Worm (Caenorhabditis elegans) whole organism, L1 larva: ENCODE data around the gene wht-4.

Experiments
- ama-1 ChIP-seq: fragments of 150-350 bp; optimal IDR thresholded peaks from 2 replicates; lab custom pipeline; 2014
- efl-1 ChIP-seq, 4 experiments: fragments of 150-350 bp; optimal IDR thresholded peaks in 3 of 4; peaks in 1 of 4; 1 replicate in 1 of 4; 2 replicates in 3 of 4; lab custom pipeline; 2014; ENCODE audit warnings: missing biosample characterization in 2 of 4, missing genetic modification characterization in 2 of 4, missing genetic modification reagents in 2 of 4
- egl-27 ChIP-seq, 2 experiments: fragments of 150-350 bp in 1 of 2; sonication (generic microtip); optimal IDR thresholded peaks; 3 replicates each; lab custom pipeline; 2017 to 2018; ENCODE audit warnings: missing biosample characterization in 2 of 2, missing genetic modification characterization in 2 of 2, missing genetic modification reagents in 2 of 2
- mdl-1 ChIP-seq, 2 experiments: fragments of 150-350 bp; optimal IDR thresholded peaks; 2 replicates each; lab custom pipeline; 2014 to 2017; ENCODE audit warnings: missing biosample characterization in 2 of 2, missing genetic modification characterization in 2 of 2, inconsistent platforms in 1 of 2
- mef-2 ChIP-seq: fragments of 150-350 bp; optimal IDR thresholded peaks from 2 replicates; lab custom pipeline; 2014; ENCODE audit warnings: missing biosample characterization, missing genetic modification characterization
- mep-1 ChIP-seq: fragments of 150-350 bp; optimal IDR thresholded peaks from 2 replicates; lab custom pipeline; 2014; ENCODE audit warnings: missing biosample characterization, missing genetic modification characterization
- nhr-28 ChIP-seq: fragments of 150-350 bp; optimal IDR thresholded peaks from 2 replicates; lab custom pipeline; 2014; ENCODE audit warnings: missing biosample characterization, missing genetic modification characterization
- snpc-4 ChIP-seq: fragments of 150-350 bp; optimal IDR thresholded peaks from 2 replicates; lab custom pipeline; 2014; ENCODE audit warnings: missing biosample characterization, missing genetic modification characterization

ce11 chrII:3277686-3278085, 1.0 kb upstream of the wht-4 start, which contains the start of gene F02E11.4:
- TF ChIP-seq mep-1 = no peak
- no peak for TF ChIP-seq snpc-4
- no peak for TF ChIP-seq mef-2 (tag; lab: Kevin White, UChicago)
- no peak for TF ChIP-seq efl-1 (optimal IDR thresholded peaks at IDR 0.05; lab: Kevin White, UChicago)
- TF ChIP-seq efl-1 (GFP tag; optimal IDR thresholded peaks at IDR 0.05 in 1 of 2; lab: Kevin White, UChicago) = no peak
- no peak for TF ChIP-seq egl-27 (tag; optimal IDR thresholded peaks at IDR 0.05; lab: Kevin White, UChicago)
- no peak for TF ChIP-seq mdl-1 (tag; optimal IDR thresholded peaks at IDR 0.05; lab: Kevin White, UChicago)
- TF ChIP-seq nhr-28 (tag; lab: Kevin White, UChicago) = no peak
- no peak for TF ChIP-seq ama-1
